Worm (Caenorhabditis elegans): ENCODE data around the gene C25G4.2.

The C25G4.2 gene

ce11 chrIV:12408625-12409024 lies 35.2 kb downstream of the C25G4.2 start, which contains the start of gene dsb-1:
dsb-1 (plus strand) TSS chrIV:12408925.
- TF ChIP-seq ZK546.5 (tag; optimal IDR thresholded peaks at IDR 0.05): no peak
- TF ChIP-seq sma-3 (GFP tag; optimal IDR thresholded peaks at IDR 0.05): no peak
- TF ChIP-seq elt-3 (tag; optimal IDR thresholded peaks at IDR 0.05): no peak

DNA sequence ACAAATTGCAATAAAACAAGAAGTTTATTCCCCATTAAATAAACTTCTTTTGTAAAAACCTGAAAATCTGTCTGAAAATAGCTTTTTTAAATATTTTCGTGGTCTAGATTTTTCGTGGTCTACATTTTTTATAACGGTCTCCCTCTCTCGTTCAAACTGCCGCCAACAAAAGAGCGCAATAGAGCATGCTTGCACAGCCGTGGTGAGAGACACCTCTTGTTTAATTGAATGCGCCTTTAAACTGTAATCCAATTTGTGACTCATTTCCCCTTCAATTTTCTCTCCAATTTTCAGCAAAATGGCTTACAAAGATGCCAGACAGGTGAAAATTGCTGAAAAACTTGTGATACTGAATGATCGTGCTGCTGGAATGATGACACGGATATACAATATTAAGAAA lies 39.7 kb downstream of the C25G4.2 start, which contains the start of gene gex-3:
Gene gex-3 (plus strand): TSS at position 295 of the 400 bp plus-strand sequence.
- TF ChIP-seq ztf-11 (tag; optimal IDR thresholded peaks at IDR 0.05) (no peak), nhr-23 (tag; optimal IDR thresholded peaks at IDR 0.05) (no peak), nhr-77 (tag; optimal IDR thresholded peaks at IDR 0.05) (no peak), ceh-82 (tag; optimal IDR thresholded peaks at IDR 0.05) (no peak), blmp-1 (tag; optimal IDR thresholded peaks at IDR 0.05; ENCODE audit: insufficient read depth) (no peak), nhr-21 (tag; optimal IDR thresholded peaks at IDR 0.05) (peak; percentile 65), nhr-6 (tag; optimal IDR thresholded peaks at IDR 0.05) (no peak), ztf-4 (tag; optimal IDR thresholded peaks at IDR 0.05) (peak; percentile 64), mbf-1 (tag; optimal IDR thresholded peaks at IDR 0.05) (no peak), mdl-1 (tag; optimal IDR thresholded peaks at IDR 0.05) (no peak), egl-27 (tag; optimal IDR thresholded peaks at IDR 0.05) (peak; percentile 12), Y55F3AM.14 (GFP tag; optimal IDR thresholded peaks at IDR 0.05) (no peak), elt-1 (tag; optimal IDR thresholded peaks at IDR 0.05) (no peak), crh-2 (tag; optimal IDR thresholded peaks at IDR 0.05) (peak; percentile 87), nhr-10 (tag; optimal IDR thresholded peaks at IDR 0.05) (no peak), sem-4 (tag; optimal IDR thresholded peaks at IDR 0.05) (peak; percentile 72), lsy-2 (tag; optimal IDR thresholded peaks at IDR 0.05) (peak; percentile 78 to 95), C34F6.9 (tag; optimal IDR thresholded peaks at IDR 0.05) (peak; percentile 85), sma-9 (GFP tag; optimal IDR thresholded peaks at IDR 0.05) (peak; percentile 81), sma-9 (tag; optimal IDR thresholded peaks at IDR 0.05) (no peak), unc-39 (tag; optimal IDR thresholded peaks at IDR 0.05) (no peak), R02D3.7 (tag; optimal IDR thresholded peaks at IDR 0.05) (no peak), nhr-129 (tag; optimal IDR thresholded peaks at IDR 0.05) (peak; percentile 99), sma-3 (GFP tag; optimal IDR thresholded peaks at IDR 0.05) (peak; percentile 64), nhr-12 (tag; optimal IDR thresholded peaks at IDR 0.05) (no peak), nhr-25 (tag; optimal IDR thresholded peaks at IDR 0.05) (peak; percentile 71), lin-13 (GFP tag; optimal IDR thresholded peaks at IDR 0.05) (peak; percentile 91), fos-1 (tag; optimal IDR thresholded peaks at IDR 0.05) (peak; percentile 80), elt-3 (tag; optimal IDR thresholded peaks at IDR 0.05) (no peak), unc-55 (GFP tag; optimal IDR thresholded peaks at IDR 0.05) (peak; percentile 97), aly-2 (tag; optimal IDR thresholded peaks at IDR 0.05) (no peak), F13H6.1 (tag; optimal IDR thresholded peaks at IDR 0.05) (peak; percentile 48), ama-1 (optimal IDR thresholded peaks at IDR 0.05) (peak; percentile 56), zag-1 (tag; optimal IDR thresholded peaks at IDR 0.05) (peak; percentile 63), nhr-237 (tag; optimal IDR thresholded peaks at IDR 0.05) (no peak), lin-39 (tag; optimal IDR thresholded peaks at IDR 0.05) (no peak), unc-62 (GFP tag; optimal IDR thresholded peaks at IDR 0.05) (no peak), skn-1 (tag; optimal IDR thresholded peaks at IDR 0.05) (no peak), mab-5 (tag; optimal IDR thresholded peaks at IDR 0.05) (peak; percentile 22), snpc-4 (tag; optimal IDR thresholded peaks at IDR 0.05) (no peak), alr-1 (tag; optimal IDR thresholded peaks at IDR 0.05) (no peak), peb-1 (tag; optimal IDR thresholded peaks at IDR 0.05) (no peak), nhr-11 (tag; optimal IDR thresholded peaks at IDR 0.05) (no peak), ZK546.5 (tag; optimal IDR thresholded peaks at IDR 0.05) (peak; percentile 73), dmd-4 (tag; optimal IDR thresholded peaks at IDR 0.05) (no peak), gmeb-1 (tag; optimal IDR thresholded peaks at IDR 0.05) (peak; percentile 95), ztf-1 (GFP tag; conservative IDR thresholded peaks at IDR 0.05) (no peak), lin-11 (tag; optimal IDR thresholded peaks at IDR 0.05) (peak; percentile 79), ceh-16 (tag; optimal IDR thresholded peaks at IDR 0.05) (peak; percentile 45)

Data from whole organism, L2 larva.